Fruit fly (Drosophila melanogaster): ENCODE data around the gene CG4440.

CG4440 gene

DNA sequence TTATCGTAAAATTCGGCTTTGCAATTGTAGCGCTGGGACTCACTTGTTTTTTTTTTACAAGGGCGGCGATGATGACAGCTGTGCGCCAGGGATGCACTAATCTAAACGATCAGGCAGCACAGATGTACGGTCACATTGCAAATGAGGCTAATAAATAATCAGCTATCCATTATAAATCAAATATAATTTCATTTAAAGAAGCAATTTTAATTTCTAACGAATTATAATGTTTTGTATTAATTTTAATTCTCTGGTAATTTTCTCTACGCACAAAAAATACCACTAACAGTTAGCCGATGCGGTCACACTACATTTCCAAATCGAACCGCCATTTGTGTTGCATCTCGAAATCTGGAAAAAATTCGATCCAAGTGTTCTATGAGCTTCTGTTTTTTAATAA, 19.1 kb upstream of the CG4440 start, which contains the start of the genes cni and fzy (continued):
- TF ChIP-seq Nf-YB (GFP tag; optimal IDR thresholded peaks at IDR 0.05) = peak; percentile 7
- peak; percentile 88 for TF ChIP-seq Dp (GFP tag; optimal IDR thresholded peaks at IDR 0.05)
- no peak for TF ChIP-seq CG33213 (GFP tag; optimal IDR thresholded peaks at IDR 0.05)
- no peak for TF ChIP-seq mld (GFP tag; IDR thresholded peaks at IDR 0.05; ENCODE audit: partially characterized antibody)
- TF ChIP-seq ash1 (GFP tag; optimal IDR thresholded peaks at IDR 0.05) = no peak
- TF ChIP-seq Ets97D (GFP tag; optimal IDR thresholded peaks at IDR 0.05) = peak; percentile 73
- no peak for TF ChIP-seq Oaz (GFP tag; IDR thresholded peaks at IDR 0.05)
- TF ChIP-seq CG12659 (GFP tag; optimal IDR thresholded peaks at IDR 0.05) = peak; percentile 74
- TF ChIP-seq bigmax (GFP tag; optimal IDR thresholded peaks at IDR 0.05) = no peak
- no peak for TF ChIP-seq Taf1 (GFP tag; IDR thresholded peaks at IDR 0.05)
- peak; percentile 14 for TF ChIP-seq zfh2 (GFP tag; optimal IDR thresholded peaks at IDR 0.05)
- TF ChIP-seq ewg (GFP tag; optimal IDR thresholded peaks at IDR 0.05) = peak; percentile 7
- TF ChIP-seq HHEX (GFP tag; optimal IDR thresholded peaks at IDR 0.05) = no peak
- TF ChIP-seq emc (GFP tag; optimal IDR thresholded peaks at IDR 0.05) = no peak
- no peak for TF ChIP-seq CG8281 (tag; optimal IDR thresholded peaks at IDR 0.05)
- TF ChIP-seq Optix (GFP tag; IDR thresholded peaks at IDR 0.05) = no peak
- TF ChIP-seq CTCF (GFP tag; optimal IDR thresholded peaks at IDR 0.05) = peak; percentile 42
- no peak for TF ChIP-seq CG3407 (GFP tag; optimal IDR thresholded peaks at IDR 0.05)
- no peak for TF ChIP-seq CG14014 (GFP tag; IDR thresholded peaks at IDR 0.05)
- peak; percentile 6 for TF ChIP-seq Spps (tag; optimal IDR thresholded peaks at IDR 0.05)

DNA sequence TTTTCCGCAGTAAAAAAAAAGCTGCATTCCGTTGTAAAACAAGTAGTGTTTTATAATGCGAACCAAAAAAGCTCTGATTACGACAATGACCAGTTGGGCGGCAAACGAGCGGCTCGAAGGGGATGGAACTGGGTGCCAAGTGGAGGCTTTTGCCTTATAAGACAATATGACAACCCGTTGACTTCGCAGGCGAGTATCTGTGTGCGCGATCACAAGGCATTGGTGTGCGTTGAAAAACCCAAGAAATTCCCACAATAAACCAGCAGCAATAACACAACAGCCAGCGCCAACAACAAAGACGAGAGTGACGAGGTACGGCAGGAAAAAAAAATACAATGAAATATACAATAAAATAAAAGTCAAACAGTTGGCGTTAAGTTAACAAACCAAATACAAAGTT, 14.7 kb upstream of the CG4440 start:
- TF ChIP-seq Fer1 (GFP tag; optimal IDR thresholded peaks at IDR 0.05) (peak; percentile 9), ttk (GFP tag; IDR thresholded peaks at IDR 0.05) (no peak), CG7963 (GFP tag; IDR thresholded peaks at IDR 0.05; ENCODE audit: partially characterized antibody) (no peak), hth (optimal IDR thresholded peaks at IDR 0.05) (no peak), Atf3 (GFP tag; optimal IDR thresholded peaks at IDR 0.05) (no peak), CG33213 (GFP tag; optimal IDR thresholded peaks at IDR 0.05) (no peak), hkb (optimal IDR thresholded peaks at IDR 0.05) (no peak), hkb (GFP tag; IDR thresholded peaks at IDR 0.05) (peak; percentile 25; the same call in 1 of the 2 replicates), B-H1 (GFP tag; IDR thresholded peaks at IDR 0.05) (no peak), mld (GFP tag; IDR thresholded peaks at IDR 0.05; ENCODE audit: partially characterized antibody) (no peak), ems (GFP tag; optimal IDR thresholded peaks at IDR 0.05) (no peak), CG3163 (GFP tag; optimal IDR thresholded peaks at IDR 0.05) (no peak), CG32532 (GFP tag; IDR thresholded peaks at IDR 0.05) (peak; percentile 31; the same call in 1 of the 2 replicates), Hr78 (GFP tag; optimal IDR thresholded peaks at IDR 0.05) (no peak), CG14441 (GFP tag; IDR thresholded peaks at IDR 0.05) (no peak), oc (tag; optimal IDR thresholded peaks at IDR 0.05) (peak; percentile 16), tll (GFP tag; optimal IDR thresholded peaks at IDR 0.05) (no peak), ci (GFP tag; IDR thresholded peaks at IDR 0.05) (peak; percentile 48; the same call in 1 of the 3 replicates), zfh1 (GFP tag; IDR thresholded peaks at IDR 0.05) (no peak), cwo (GFP tag; optimal IDR thresholded peaks at IDR 0.05) (peak; percentile 27), Adf1 (GFP tag; IDR thresholded peaks at IDR 0.05) (peak; percentile 12; the same call in 1 of the 2 replicates), BtbVII (GFP tag; optimal IDR thresholded peaks at IDR 0.05) (no peak), corto (GFP tag; optimal IDR thresholded peaks at IDR 0.05) (peak; percentile 19), CG3065 (GFP tag; optimal IDR thresholded peaks at IDR 0.05) (no peak), CG17361 (GFP tag; IDR thresholded peaks at IDR 0.05) (no peak), zfh2 (GFP tag; optimal IDR thresholded peaks at IDR 0.05) (no peak), Dek (tag; optimal IDR thresholded peaks at IDR 0.05) (peak; percentile 26), HLH3B (GFP tag; IDR thresholded peaks at IDR 0.05) (no peak), CG3281 (GFP tag; optimal IDR thresholded peaks at IDR 0.05) (peak; percentile 16), Pdp1 (GFP tag; optimal IDR thresholded peaks at IDR 0.05) (peak in 1 of 2 experiments; percentile 97), Opbp (GFP tag; IDR thresholded peaks at IDR 0.05; ENCODE audit: partially characterized antibody) (no peak), Abd-B (GFP tag; optimal IDR thresholded peaks at IDR 0.05) (no peak), CG10321 (GFP tag; IDR thresholded peaks at IDR 0.05) (no peak), CG13296 (GFP tag; optimal IDR thresholded peaks at IDR 0.05) (peak; percentile 60)
